Fruit fly (Drosophila melanogaster) whole organism, embryonic: ENCODE data around the gene Irp-1B.
A peak's percentile ranks its signal among the peaks of the same experiment; 100 is the strongest.

ENCODE experiments used
- Bdp1 ChIP-seq: fragments of 200-800 bp; sonication (Bioruptor generic); optimal IDR thresholded peaks from 3 replicates; lab custom pipeline; 2016; ENCODE audit warnings: missing biosample characterization, missing genetic modification characterization
- C15 ChIP-seq: fragments of 200-800 bp; sonication (Bioruptor generic); IDR thresholded peaks from 3 replicates; pipeline ENCODE4 v1.3.6; 2022; ENCODE audit warnings: missing biosample characterization, missing genetic modification characterization
- CG10543 ChIP-seq: fragments of 200-800 bp; sonication (Bioruptor generic); optimal IDR thresholded peaks from 3 replicates; lab custom pipeline; 2017; ENCODE audit warnings: missing biosample characterization, mild to moderate bottlenecking, missing genetic modification characterization, moderate library complexity
- CG10979 ChIP-seq: fragments of 200-800 bp; sonication (Bioruptor generic); optimal IDR thresholded peaks from 2 replicates; lab custom pipeline; 2018; ENCODE audit warnings: missing biosample characterization, mild to moderate bottlenecking, missing genetic modification characterization, moderate library complexity
- CG11398 ChIP-seq: fragments of 200-800 bp; sonication (Bioruptor generic); optimal IDR thresholded peaks from 2 replicates; lab custom pipeline; 2016; ENCODE audit warnings: missing biosample characterization, missing genetic modification characterization
- CG14441 ChIP-seq: fragments of 200-800 bp; sonication (Bioruptor generic); IDR thresholded peaks from 2 replicates; pipeline ENCODE4 v1.3.6; 2022; ENCODE audit warnings: missing biosample characterization, missing genetic modification characterization
- CG16813 ChIP-seq: fragments of 200-800 bp; sonication (Bioruptor generic); IDR thresholded peaks from 3 replicates; pipeline ENCODE4 v1.3.6; 2022; ENCODE audit warnings: missing biosample characterization, missing genetic modification characterization; ENCODE audit not compliant: partially characterized antibody
- CG17359 ChIP-seq: fragments of 200-800 bp; sonication (Bioruptor generic); optimal IDR thresholded peaks from 3 replicates; lab custom pipeline; 2018; ENCODE audit warnings: missing biosample characterization, mild to moderate bottlenecking, missing genetic modification characterization, moderate library complexity
- CG3163 ChIP-seq: fragments of 200-800 bp; sonication (Bioruptor generic); optimal IDR thresholded peaks from 3 replicates; lab custom pipeline; 2016; ENCODE audit warnings: missing biosample characterization, missing genetic modification characterization
- CG32532 ChIP-seq: fragments of 200-800 bp; sonication (Bioruptor generic); IDR thresholded peaks from 2 replicates; pipeline ENCODE4 v1.3.6; 2022; ENCODE audit warnings: missing biosample characterization, missing genetic modification characterization
- CG33557 ChIP-seq: fragments of 200-800 bp; sonication (Bioruptor generic); optimal IDR thresholded peaks from 2 replicates; lab custom pipeline; 2019; ENCODE audit warnings: missing biosample characterization, mild to moderate bottlenecking, missing genetic modification characterization, moderate library complexity
- CG3847 ChIP-seq: fragments of 200-800 bp; sonication (Bioruptor generic); IDR thresholded peaks from 2 replicates; pipeline ENCODE4 v1.3.6; 2022; ENCODE audit warnings: missing biosample characterization, missing genetic modification characterization
- CG3995 ChIP-seq: fragments of 200-800 bp; sonication (Bioruptor generic); optimal IDR thresholded peaks from 3 replicates; lab custom pipeline; 2016; ENCODE audit warnings: missing biosample characterization, missing genetic modification characterization
- CG4328 ChIP-seq: fragments of 200-800 bp; sonication (Bioruptor generic); optimal IDR thresholded peaks from 3 replicates; lab custom pipeline; 2017; ENCODE audit warnings: missing biosample characterization, missing genetic modification reagents, missing genetic modification characterization
- CG4424 ChIP-seq: fragments of 200-800 bp; sonication (Bioruptor generic); optimal IDR thresholded peaks from 3 replicates; lab custom pipeline; 2016; ENCODE audit warnings: missing biosample characterization, missing genetic modification characterization
- CG4854 ChIP-seq: fragments of 200-800 bp; sonication (Bioruptor generic); optimal IDR thresholded peaks from 2 replicates; lab custom pipeline; 2016; ENCODE audit warnings: missing biosample characterization, missing genetic modification characterization, inconsistent platforms
- CG6683 ChIP-seq: fragments of 200-800 bp; sonication (Bioruptor generic); optimal IDR thresholded peaks from 2 replicates; lab custom pipeline; 2017; ENCODE audit warnings: missing biosample characterization, mild to moderate bottlenecking, missing genetic modification characterization, missing genetic modification reagents
- CG6689 ChIP-seq: fragments of 200-800 bp; sonication (Bioruptor generic); IDR thresholded peaks from 2 replicates; pipeline ENCODE4 v1.3.6; 2022; ENCODE audit warnings: missing biosample characterization, missing genetic modification characterization
- CG8089 ChIP-seq: fragments of 200-800 bp; sonication (Bioruptor generic); optimal IDR thresholded peaks from 3 replicates; lab custom pipeline; 2016; ENCODE audit warnings: missing biosample characterization, missing genetic modification characterization
- CG8765 ChIP-seq: fragments of 200-800 bp; sonication (Bioruptor generic); IDR thresholded peaks from 2 replicates; pipeline ENCODE4 v1.3.6; 2022; ENCODE audit warnings: missing biosample characterization, missing genetic modification characterization
- CG9437 ChIP-seq: fragments of 200-800 bp; sonication (Bioruptor generic); optimal IDR thresholded peaks from 2 replicates; lab custom pipeline; 2018; ENCODE audit warnings: missing biosample characterization, mild to moderate bottlenecking, missing genetic modification characterization
- Doc3 ChIP-seq: fragments of 200-800 bp; sonication (Bioruptor generic); IDR thresholded peaks from 3 replicates; pipeline ENCODE4 v1.3.6; 2022; ENCODE audit warnings: missing biosample characterization, missing genetic modification characterization; ENCODE audit not compliant: partially characterized antibody
- Jarid2 ChIP-seq: fragments of 200-800 bp; sonication (Bioruptor generic); optimal IDR thresholded peaks from 3 replicates; lab custom pipeline; 2017; ENCODE audit warnings: mild to moderate bottlenecking, missing biosample characterization, missing genetic modification reagents, missing genetic modification characterization
- MTF-1 ChIP-seq: fragments of 200-800 bp; sonication (Bioruptor generic); optimal IDR thresholded peaks from 2 replicates; lab custom pipeline; 2018; ENCODE audit warnings: missing biosample characterization, mild to moderate bottlenecking, missing genetic modification characterization, borderline replicate concordance
- Six4 ChIP-seq: fragments of 200-800 bp; sonication (Bioruptor generic); optimal IDR thresholded peaks from 2 replicates; lab custom pipeline; 2016; ENCODE audit warnings: missing biosample characterization, missing genetic modification characterization
- Sry-δ ChIP-seq: fragments of 200-800 bp; sonication (Bioruptor generic); optimal IDR thresholded peaks from 2 replicates; lab custom pipeline; 2016; ENCODE audit warnings: missing biosample characterization, missing genetic modification characterization
- YL-1 ChIP-seq: fragments of 200-800 bp; sonication (Bioruptor generic); optimal IDR thresholded peaks from 3 replicates; lab custom pipeline; 2017; ENCODE audit warnings: missing biosample characterization, mild to moderate bottlenecking, missing genetic modification characterization
- al ChIP-seq: fragments of 200-800 bp; sonication (Bioruptor generic); IDR thresholded peaks from 2 replicates; pipeline ENCODE4 v1.3.6; 2022; ENCODE audit warnings: missing biosample characterization, missing genetic modification characterization
- aop ChIP-seq: fragments of 200-800 bp; sonication (Bioruptor generic); IDR thresholded peaks from 2 replicates; pipeline ENCODE4 v1.3.6; 2022; ENCODE audit warnings: missing biosample characterization, missing genetic modification characterization
- cas ChIP-seq: fragments of 200-800 bp; sonication (Bioruptor generic); IDR thresholded peaks from 2 replicates; pipeline ENCODE4 v1.3.6; 2022; ENCODE audit warnings: missing biosample characterization, missing genetic modification characterization
- dysf ChIP-seq: fragments of 200-800 bp; sonication (Bioruptor generic); IDR thresholded peaks from 3 replicates; pipeline ENCODE4 v1.3.6; 2022; ENCODE audit warnings: missing biosample characterization, missing genetic modification characterization
- gce ChIP-seq: fragments of 200-800 bp; sonication (Bioruptor generic); IDR thresholded peaks from 3 replicates; pipeline ENCODE4 v1.3.6; 2022; ENCODE audit warnings: missing biosample characterization, missing genetic modification characterization
- hth ChIP-seq: fragments of >200 bp; optimal IDR thresholded peaks from 2 replicates; lab custom pipeline; 2017; ENCODE audit warnings: inconsistent platforms
- ind ChIP-seq: fragments of 200-800 bp; sonication (Bioruptor generic); optimal IDR thresholded peaks from 3 replicates; lab custom pipeline; 2016; ENCODE audit warnings: missing biosample characterization, missing genetic modification characterization
- knrl ChIP-seq: fragments of 200-800 bp; sonication (Bioruptor generic); IDR thresholded peaks from 3 replicates; pipeline ENCODE4 v1.3.6; 2022; ENCODE audit warnings: missing biosample characterization, missing genetic modification characterization; ENCODE audit not compliant: partially characterized antibody
- lilli ChIP-seq: fragments of 200-800 bp; sonication (Bioruptor generic); optimal IDR thresholded peaks from 3 replicates; lab custom pipeline; 2016; ENCODE audit warnings: missing biosample characterization, missing genetic modification characterization
- mam ChIP-seq: fragments of 200-800 bp; sonication (Bioruptor generic); optimal IDR thresholded peaks from 3 replicates; lab custom pipeline; 2016; ENCODE audit warnings: missing biosample characterization, missing genetic modification characterization
- nmo ChIP-seq: fragments of 200-800 bp; sonication (Bioruptor generic); optimal IDR thresholded peaks from 2 replicates; lab custom pipeline; 2018; ENCODE audit warnings: missing biosample characterization, mild to moderate bottlenecking, missing genetic modification characterization, moderate library complexity
- pan ChIP-seq, 4 experiments: fragments of >200 bp in 3 of 4; fragments of 200-800 bp in 1 of 4; sonication (Bioruptor generic) in 1 of 4; optimal IDR thresholded peaks in 3 of 4; IDR thresholded peaks in 1 of 4; 2 replicates each; pipeline versions ENCODE4 v1.3.6 to Lab custom; 2017 to 2022; ENCODE audit warnings: missing biosample characterization in 2 of 4, missing genetic modification characterization in 2 of 4, mixed read lengths in 1 of 4
- schlank ChIP-seq: fragments of 200-800 bp; sonication (Bioruptor generic); optimal IDR thresholded peaks from 2 replicates; lab custom pipeline; 2018; ENCODE audit warnings: missing biosample characterization, mild to moderate bottlenecking, missing genetic modification characterization
- scrt ChIP-seq: fragments of 200-800 bp; sonication (Bioruptor generic); optimal IDR thresholded peaks from 2 replicates; lab custom pipeline; 2018; ENCODE audit warnings: missing biosample characterization, mild to moderate bottlenecking, missing genetic modification characterization, moderate library complexity
- sens ChIP-seq: fragments of 200-800 bp; sonication (Bioruptor generic); peaks from one replicate; lab custom pipeline; 2016; ENCODE audit warnings: missing biosample characterization, missing genetic modification characterization
- sens-2 ChIP-seq: fragments of 200-800 bp; sonication (Bioruptor generic); IDR thresholded peaks from 2 replicates; pipeline ENCODE4 v1.3.6; 2022; ENCODE audit warnings: missing biosample characterization, missing genetic modification characterization
- trem ChIP-seq: fragments of 200-800 bp; optimal IDR thresholded peaks from 3 replicates; lab custom pipeline; 2019; ENCODE audit warnings: missing biosample characterization, mild to moderate bottlenecking, missing genetic modification characterization, moderate library complexity
- trh ChIP-seq: fragments of 200-800 bp; sonication (Bioruptor generic); optimal IDR thresholded peaks from 2 replicates; lab custom pipeline; 2016; ENCODE audit warnings: missing biosample characterization, missing genetic modification characterization
- vvl ChIP-seq: fragments of 200-800 bp; sonication (Bioruptor generic); IDR thresholded peaks from 2 replicates; pipeline ENCODE4 v1.3.6; 2022; ENCODE audit warnings: missing biosample characterization, missing genetic modification characterization
- wdn ChIP-seq: fragments of 200-800 bp; sonication (Bioruptor generic); IDR thresholded peaks from 2 replicates; pipeline ENCODE4 v1.3.6; 2022; ENCODE audit warnings: missing biosample characterization, missing genetic modification characterization
- wor ChIP-seq: fragments of 200-800 bp; sonication (Bioruptor generic); IDR thresholded peaks from 2 replicates; pipeline ENCODE4 v1.3.6; 2022; ENCODE audit warnings: missing biosample characterization, missing genetic modification characterization
- zfh1 ChIP-seq: fragments of 200-800 bp; sonication (Bioruptor generic); IDR thresholded peaks from 3 replicates; pipeline ENCODE4 v1.3.6; 2022; ENCODE audit warnings: missing biosample characterization, missing genetic modification characterization

The Irp-1B gene

DNA sequence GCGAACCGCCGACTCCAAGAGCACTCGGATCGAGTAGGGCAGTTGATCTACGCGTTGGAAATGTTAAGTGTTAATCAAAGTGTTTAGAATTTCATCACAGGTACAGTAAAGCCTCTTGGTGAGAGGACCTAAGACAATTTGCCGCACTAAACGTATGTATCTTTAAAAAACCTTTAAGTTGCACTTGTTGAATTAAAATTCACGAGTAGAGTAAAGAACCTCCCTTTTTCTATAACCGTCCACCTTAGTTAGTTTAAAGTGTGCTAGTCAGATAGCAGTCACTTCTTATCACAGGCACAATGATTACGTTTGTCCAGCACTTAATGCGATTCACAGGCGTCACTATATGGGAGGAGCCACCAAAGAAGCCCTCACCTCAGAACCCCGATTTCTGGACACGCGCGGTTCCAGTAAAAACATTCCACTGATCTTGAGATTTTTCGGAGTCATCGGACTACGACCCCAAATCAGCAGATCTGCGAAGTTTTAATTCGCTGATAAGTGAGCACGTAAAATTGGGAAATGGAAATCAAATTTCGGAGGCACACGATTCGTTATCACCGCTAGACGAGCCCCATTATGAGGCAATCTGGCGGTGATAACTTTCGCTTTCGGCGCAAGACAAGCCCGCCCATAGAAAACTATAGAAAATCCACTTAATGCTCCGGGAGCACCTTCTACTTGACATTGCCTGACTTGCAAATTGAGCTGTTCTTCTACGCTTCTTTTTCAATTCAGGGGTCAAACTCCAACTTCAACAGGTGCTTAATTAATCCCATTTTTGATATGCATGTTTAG lies 718 bp downstream of the Irp-1B start (continued):
- TF ChIP-seq CG4328 (GFP tag; lab: Kevin White, UChicago) (no peak), CG3163 (GFP tag; lab: Kevin White, UChicago) (no peak), sens-2 (GFP tag; lab: Robert Waterston, UW) (no peak), CG32532 (peak; percentile 85), C15 (GFP tag; lab: Robert Waterston, UW) (peak; percentile 60; the same call in 1 of the 3 replicates), ind (peak; percentile 67), wdn (GFP tag; lab: Robert Waterston, UW) (no peak), Doc3 (GFP tag; lab: Robert Waterston, UW) (no peak), lilli (GFP tag; lab: Kevin White, UChicago) (peak; percentile 29), CG6683 (GFP tag; lab: Kevin White, UChicago) (peak; percentile 26), nmo (peak; percentile 47), sens (GFP tag; lab: Kevin White, UChicago) (peak; percentile 55), CG10543 (GFP tag; lab: Kevin White, UChicago) (no peak), vvl (GFP tag; lab: Robert Waterston, UW) (peak; percentile 70), gce (GFP tag; lab: Robert Waterston, UW) (peak; percentile 62; the same call in 1 of the 3 replicates), knrl (GFP tag; lab: Robert Waterston, UW) (no peak), mam (GFP tag; lab: Kevin White, UChicago) (peak; percentile 70), CG3995 (peak; percentile 48), CG8089 (GFP tag; lab: Kevin White, UChicago) (no peak), aop (GFP tag; lab: Robert Waterston, UW) (no peak), CG4424 (peak; percentile 10), Six4 (GFP tag; lab: Kevin White, UChicago) (no peak), CG8765 (no peak; the same call in 1 of the 2 replicates), CG6689 (peak; percentile 55; the same call in 1 of the 2 replicates), trh (no peak), CG17359 (tag; lab: Kevin White, UChicago) (peak; percentile 60), CG33557 (GFP tag; lab: Kevin White, UChicago) (no peak), wor (no peak), CG16813 (GFP tag; lab: Robert Waterston, UW) (no peak), CG4854 (GFP tag; lab: Kevin White, UChicago) (no peak), CG3847 (GFP tag; lab: Robert Waterston, UW) (no peak), al (GFP tag; lab: Robert Waterston, UW) (peak; percentile 64), CG10979 (tag; lab: Kevin White, UChicago) (no peak), pan (optimal IDR thresholded peaks at IDR 0.05; lab: Kevin White, UChicago) (no peak), pan (GFP tag; optimal IDR thresholded peaks at IDR 0.05 in 1 of 2, IDR thresholded peaks at IDR 0.05 in 1 of 2) (peak in 1 of 2 experiments; percentile 55), zfh1 (peak; percentile 57; the same call in 1 of the 3 replicates), hth (lab: Kevin White, UChicago) (no peak), trem (tag; lab: Kevin White, UChicago) (no peak), CG14441 (GFP tag; lab: Robert Waterston, UW) (peak; percentile 75), Sry-δ (GFP tag; lab: Kevin White, UChicago) (no peak), Bdp1 (GFP tag; lab: Kevin White, UChicago) (no peak), YL-1 (GFP tag; lab: Kevin White, UChicago) (no peak), schlank (peak; percentile 44), CG9437 (no peak), MTF-1 (GFP tag; lab: Kevin White, UChicago) (no peak), Jarid2 (no peak), scrt (GFP tag; lab: Kevin White, UChicago) (no peak), cas (peak; percentile 47; the same call in 1 of the 2 replicates), dysf (GFP tag; lab: Robert Waterston, UW) (peak; percentile 78), CG11398 (GFP tag; lab: Kevin White, UChicago) (no peak)
